Worm (Caenorhabditis elegans) whole organism, young adult: ENCODE measurements around the gene Y111B2A.12.

Experiments used
- B0336.3 ChIP-seq: fragments of 200-800 bp; sonication (Bioruptor generic); IDR thresholded peaks from 2 replicates; pipeline ENCODE4 v1.3.6; 2022; ENCODE audit warnings: missing genetic modification characterization, missing compliant biosample characterization
- C06A6.2 ChIP-seq: fragments of 200-800 bp; sonication (Bioruptor generic); conservative IDR thresholded peaks from 2 replicates; pipeline ENCODE4 v1.3.6; 2022; ENCODE audit warnings: missing genetic modification characterization, missing compliant biosample characterization
- D2030.7 ChIP-seq: fragments of 200-800 bp; sonication (Bioruptor generic); IDR thresholded peaks from 2 replicates; pipeline ENCODE4 v1.3.6; 2022; ENCODE audit warnings: missing genetic modification reagents, missing genetic modification characterization, missing compliant biosample characterization
- F22D6.2 ChIP-seq: sonication (generic microtip); optimal IDR thresholded peaks from 2 replicates; lab custom pipeline; 2016; ENCODE audit warnings: mild to moderate bottlenecking, missing genetic modification characterization, missing compliant biosample characterization
- F23B12.7 ChIP-seq: sonication (generic microtip); optimal IDR thresholded peaks from 2 replicates; lab custom pipeline; 2017; ENCODE audit warnings: missing genetic modification characterization, mild to moderate bottlenecking, missing compliant biosample characterization, antibody characterized with exemption, moderate library complexity; ENCODE audit not compliant: insufficient read depth
- F33H1.4 ChIP-seq: fragments of 200-800 bp; sonication (Bioruptor generic); IDR thresholded peaks from 2 replicates; pipeline ENCODE4 v1.3.6; 2022; ENCODE audit warnings: missing genetic modification reagents, missing genetic modification characterization, missing compliant biosample characterization
- K11D2.4 ChIP-seq: fragments of 200-800 bp; sonication (Bioruptor generic); IDR thresholded peaks from 2 replicates; pipeline ENCODE4 v1.3.6; 2022; ENCODE audit warnings: missing genetic modification reagents, missing genetic modification characterization, missing compliant biosample characterization
- K12H6.12 ChIP-seq: fragments of 200-800 bp; sonication (Bioruptor generic); optimal IDR thresholded peaks from 2 replicates; lab custom pipeline; 2018; ENCODE audit warnings: mild to moderate bottlenecking, missing genetic modification characterization, missing compliant biosample characterization
- T07F8.4 ChIP-seq: sonication (generic microtip); optimal IDR thresholded peaks from 2 replicates; lab custom pipeline; 2016; ENCODE audit warnings: mild to moderate bottlenecking, missing genetic modification characterization, moderate library complexity, missing compliant biosample characterization
- Y53F4B.3 ChIP-seq: fragments of 200-800 bp; sonication (Bioruptor generic); IDR thresholded peaks from 2 replicates; pipeline ENCODE4 v1.3.6; 2022; ENCODE audit warnings: missing genetic modification reagents, missing genetic modification characterization, missing compliant biosample characterization
- Y53G8AR.9 ChIP-seq: fragments of 200-800 bp; sonication (Bioruptor generic); conservative IDR thresholded peaks from 2 replicates; pipeline ENCODE4 v1.3.6; 2022; ENCODE audit warnings: missing genetic modification reagents, missing genetic modification characterization, missing compliant biosample characterization
- Y79H2A.3 ChIP-seq: fragments of 200-800 bp; sonication (Bioruptor generic); conservative IDR thresholded peaks from 2 replicates; pipeline ENCODE4 v1.3.6; 2022; ENCODE audit warnings: missing genetic modification reagents, missing genetic modification characterization, missing compliant biosample characterization
- Y95B8A.8 ChIP-seq: fragments of 200-800 bp; sonication (Bioruptor generic); IDR thresholded peaks from 2 replicates; pipeline ENCODE4 v1.3.6; 2022; ENCODE audit warnings: missing genetic modification reagents, missing genetic modification characterization, missing compliant biosample characterization
- akir-1 ChIP-seq: fragments of 200-800 bp; sonication (Bioruptor generic); optimal IDR thresholded peaks from 2 replicates; lab custom pipeline; 2018; ENCODE audit warnings: mild to moderate bottlenecking, missing genetic modification characterization, moderate library complexity, missing compliant biosample characterization
- aptf-2 ChIP-seq: fragments of 200-800 bp; sonication (Bioruptor generic); conservative IDR thresholded peaks from 2 replicates; pipeline ENCODE4 v1.3.6; 2022; ENCODE audit warnings: missing genetic modification reagents, missing genetic modification characterization, missing compliant biosample characterization
- athp-1 ChIP-seq: sonication (generic microtip); optimal IDR thresholded peaks from 2 replicates; lab custom pipeline; 2017; ENCODE audit warnings: mild to moderate bottlenecking, missing genetic modification characterization, missing compliant biosample characterization
- bed-1 ChIP-seq: fragments of 200-800 bp; sonication (Bioruptor generic); IDR thresholded peaks from 2 replicates; pipeline ENCODE4 v1.3.6; 2022; ENCODE audit warnings: missing genetic modification reagents, missing genetic modification characterization, missing compliant biosample characterization
- ccch-3 ChIP-seq: fragments of 200-800 bp; sonication (Bioruptor generic); optimal IDR thresholded peaks from 2 replicates; lab custom pipeline; 2018; ENCODE audit warnings: mild to moderate bottlenecking, missing genetic modification characterization, missing compliant biosample characterization
- cebp-2 ChIP-seq: fragments of 200-800 bp; sonication (Bioruptor generic); IDR thresholded peaks from 2 replicates; pipeline ENCODE4 v1.3.6; 2022; ENCODE audit warnings: missing genetic modification characterization, missing compliant biosample characterization
- ceh-58 ChIP-seq: fragments of 200-800 bp; sonication (Bioruptor generic); IDR thresholded peaks from 2 replicates; pipeline ENCODE4 v1.3.6; 2022; ENCODE audit warnings: missing genetic modification characterization, missing compliant biosample characterization
- ceh-91 ChIP-seq: fragments of 200-800 bp; sonication (Bioruptor generic); IDR thresholded peaks from 2 replicates; pipeline ENCODE4 v1.3.6; 2022; ENCODE audit warnings: missing genetic modification reagents, missing genetic modification characterization, missing compliant biosample characterization
- dox-1 ChIP-seq: fragments of 200-800 bp; sonication (Bioruptor generic); IDR thresholded peaks from 2 replicates; pipeline ENCODE4 v1.3.6; 2022; ENCODE audit warnings: missing genetic modification reagents, missing genetic modification characterization, missing compliant biosample characterization
- dpff-1 ChIP-seq: sonication (generic microtip); optimal IDR thresholded peaks from 2 replicates; lab custom pipeline; 2017; ENCODE audit warnings: mild to moderate bottlenecking, missing genetic modification characterization, missing compliant biosample characterization
- efl-1 ChIP-seq: fragments of 150-350 bp; optimal IDR thresholded peaks from 2 replicates; lab custom pipeline; 2014; ENCODE audit warnings: missing biosample characterization, missing genetic modification reagents, missing genetic modification characterization
- egl-18 ChIP-seq: fragments of 200-800 bp; sonication (Bioruptor generic); IDR thresholded peaks from 2 replicates; pipeline ENCODE4 v1.3.6; 2022; ENCODE audit warnings: missing genetic modification reagents, missing genetic modification characterization, missing compliant biosample characterization
- hmg-1.2 ChIP-seq: fragments of 200-800 bp; sonication (Bioruptor generic); IDR thresholded peaks from 2 replicates; pipeline ENCODE4 v1.3.6; 2022; ENCODE audit warnings: missing genetic modification reagents, missing genetic modification characterization, missing compliant biosample characterization
- hrde-1 ChIP-seq: sonication (generic microtip); optimal IDR thresholded peaks from 2 replicates; lab custom pipeline; 2016; ENCODE audit warnings: missing genetic modification characterization, mild to moderate bottlenecking, missing compliant biosample characterization, moderate library complexity, missing genotype, missing genetic modification reagents, borderline replicate concordance
- hsf-1 ChIP-seq: fragments of 200-800 bp; sonication (Bioruptor generic); IDR thresholded peaks from 2 replicates; pipeline ENCODE4 v1.3.6; 2022; ENCODE audit warnings: missing genetic modification reagents, missing genetic modification characterization, missing compliant biosample characterization
- lag-1 ChIP-seq: fragments of 200-800 bp; sonication (Bioruptor generic); IDR thresholded peaks from 2 replicates; pipeline ENCODE4 v1.3.6; 2022; ENCODE audit warnings: missing genetic modification reagents, missing genetic modification characterization, missing compliant biosample characterization
- lin-35 ChIP-seq, 3 experiments: fragments of 150-350 bp in 2 of 3; sonication (generic microtip) in 1 of 3; optimal IDR thresholded peaks; 2 replicates each; lab custom pipeline; 2014 to 2018; ENCODE audit warnings: missing biosample characterization in 3 of 3, missing genetic modification characterization in 3 of 3, missing genetic modification reagents in 3 of 3
- lin-40 ChIP-seq: sonication (generic microtip); optimal IDR thresholded peaks from 2 replicates; lab custom pipeline; 2016; ENCODE audit warnings: missing genetic modification characterization, mild to moderate bottlenecking, missing compliant biosample characterization, missing genotype, missing genetic modification reagents
- mxl-1 ChIP-seq: sonication (generic microtip); optimal IDR thresholded peaks from 2 replicates; lab custom pipeline; 2016; ENCODE audit warnings: missing genetic modification characterization, missing compliant biosample characterization
- nhr-179 ChIP-seq: sonication (generic microtip); optimal IDR thresholded peaks from 2 replicates; lab custom pipeline; 2016; ENCODE audit warnings: mild to moderate bottlenecking, missing genetic modification characterization, missing compliant biosample characterization
- nhr-27 ChIP-seq: fragments of 200-800 bp; sonication (Bioruptor generic); optimal IDR thresholded peaks from 2 replicates; lab custom pipeline; 2018; ENCODE audit warnings: mild to moderate bottlenecking, missing genetic modification characterization, moderate library complexity, missing compliant biosample characterization
- nhr-90 ChIP-seq: sonication (generic microtip); optimal IDR thresholded peaks from 2 replicates; lab custom pipeline; 2016; ENCODE audit warnings: missing genotype, mild to moderate bottlenecking, missing genetic modification characterization, missing compliant biosample characterization
- rpc-1 ChIP-seq, 2 experiments: fragments of 150-350 bp in 1 of 2; sonication (generic microtip) in 1 of 2; optimal IDR thresholded peaks; 2 replicates each; lab custom pipeline; 2014 to 2018; ENCODE audit warnings: missing biosample characterization in 1 of 2, missing genetic modification characterization in 1 of 2, missing genetic modification reagents in 1 of 2, missing genotype in 1 of 2
- sea-2 ChIP-seq: fragments of 200-800 bp; sonication (Bioruptor generic); IDR thresholded peaks from 2 replicates; pipeline ENCODE4 v1.3.6; 2022; ENCODE audit warnings: missing genetic modification characterization, missing compliant biosample characterization
- somi-1 ChIP-seq: fragments of 200-800 bp; sonication (Bioruptor generic); optimal IDR thresholded peaks from 2 replicates; lab custom pipeline; 2018; ENCODE audit warnings: mild to moderate bottlenecking, missing genetic modification characterization, missing compliant biosample characterization
- sptf-2 ChIP-seq: fragments of 200-800 bp; sonication (Bioruptor generic); optimal IDR thresholded peaks from 2 replicates; lab custom pipeline; 2018; ENCODE audit warnings: mild to moderate bottlenecking, missing genetic modification characterization, missing compliant biosample characterization
- tbp1 ChIP-seq: fragments of 200-800 bp; sonication (Bioruptor generic); optimal IDR thresholded peaks from 2 replicates; lab custom pipeline; 2018; ENCODE audit warnings: mild to moderate bottlenecking, missing genetic modification characterization, missing compliant biosample characterization
- ztf-22 ChIP-seq: fragments of 200-800 bp; sonication (Bioruptor generic); optimal IDR thresholded peaks from 2 replicates; lab custom pipeline; 2018; ENCODE audit warnings: mild to moderate bottlenecking, missing genetic modification characterization, moderate library complexity, missing compliant biosample characterization
- ztf-28 ChIP-seq: fragments of 200-800 bp; sonication (Bioruptor generic); IDR thresholded peaks from 2 replicates; pipeline ENCODE4 v1.3.6; 2022; ENCODE audit warnings: missing genetic modification reagents, missing genetic modification characterization, missing compliant biosample characterization

Gene Y111B2A.12

ce11 chrIII:12591923-12592322 is 17.2 kb upstream of the Y111B2A.12 start (continued):
- TF ChIP-seq ztf-22 (GFP tag; lab: Kevin White, UChicago), result no peak
- no peak for TF ChIP-seq F23B12.7 (tag; lab: Kevin White, UChicago)
- TF ChIP-seq nhr-179 (tag; lab: Kevin White, UChicago), result no peak
- no peak for TF ChIP-seq Y95B8A.8
- TF ChIP-seq, all 124 proteins: peak for 0

- TF ChIP-seq Y53G8AR.9 (GFP tag; lab: Robert Waterston, UW) (no peak), akir-1 (GFP tag; lab: Kevin White, UChicago) (no peak), bed-1 (GFP tag; lab: Robert Waterston, UW) (no peak), nhr-90 (no peak), sea-2 (GFP tag; lab: Robert Waterston, UW) (no peak), hmg-1.2 (0 out of 2 replicates have a peak, but pooled peaks have one; percentile 17), Y53F4B.3 (GFP tag; lab: Robert Waterston, UW) (no peak)
Measured at ce11 chrIII:12595640-12596039, 13.4 kb upstream of the Y111B2A.12 start.

- TF ChIP-seq akir-1 (GFP tag; lab: Kevin White, UChicago) (no peak), lin-40 (peak; percentile 61), lag-1 (GFP tag; lab: Robert Waterston, UW) (no peak), ceh-91 (GFP tag; lab: Robert Waterston, UW) (peak; percentile 40; the same call in 1 of the 2 replicates), F33H1.4 (GFP tag; lab: Robert Waterston, UW) (peak; percentile 43), somi-1 (GFP tag; lab: Kevin White, UChicago) (peak; percentile 21), ztf-28 (GFP tag; lab: Robert Waterston, UW) (0 out of 2 replicates have a peak, but pooled peaks have one; percentile 49), rpc-1 (optimal IDR thresholded peaks at IDR 0.05; lab: Kevin White, UChicago) (peak; percentile 7), rpc-1 (tag; optimal IDR thresholded peaks at IDR 0.05; lab: Kevin White, UChicago) (no peak), hrde-1 (no peak), ccch-3 (GFP tag; lab: Kevin White, UChicago) (no peak), C06A6.2 (GFP tag; lab: Robert Waterston, UW) (peak; percentile 50; the same call in 1 of the 2 replicates), cebp-2 (GFP tag; lab: Robert Waterston, UW) (no peak), Y53G8AR.9 (GFP tag; lab: Robert Waterston, UW) (peak; percentile 74), nhr-27 (tag; lab: Kevin White, UChicago) (peak; percentile 68), F22D6.2 (tag; lab: Kevin White, UChicago) (no peak), ceh-58 (peak; percentile 87; the same call in 1 of the 2 replicates), hmg-1.2 (peak; percentile 84), B0336.3 (peak; percentile 59), T07F8.4 (tag; lab: Kevin White, UChicago) (no peak), dpff-1 (tag; lab: Kevin White, UChicago) (peak; percentile 59), K12H6.12 (tag; lab: Kevin White, UChicago) (peak; percentile 66), Y79H2A.3 (0 out of 2 replicates have a peak, but pooled peaks have one; percentile 70), dox-1 (peak; percentile 61; the same call in 1 of the 2 replicates), efl-1 (GFP tag; lab: Kevin White, UChicago) (peak; percentile 31), K11D2.4 (GFP tag; lab: Robert Waterston, UW) (peak; percentile 35), egl-18 (GFP tag; lab: Robert Waterston, UW) (0 out of 2 replicates have a peak, but pooled peaks have one; percentile 59), lin-35 (GFP tag; optimal IDR thresholded peaks at IDR 0.05; lab: Kevin White, UChicago) (peak in 1 of 3 experiments; percentile 48), aptf-2 (no peak), mxl-1 (tag; lab: Kevin White, UChicago) (no peak), D2030.7 (GFP tag; lab: Robert Waterston, UW) (peak; percentile 38), hsf-1 (GFP tag; lab: Robert Waterston, UW) (peak; percentile 64; the same call in 1 of the 2 replicates), F23B12.7 (tag; lab: Kevin White, UChicago) (peak; percentile 41), sptf-2 (GFP tag; lab: Kevin White, UChicago) (no peak), tbp1 (GFP tag; lab: Kevin White, UChicago) (peak; percentile 54), athp-1 (peak; percentile 56)
Measured at ce11 chrIII:12598418-12599330, 10.4 kb upstream of the Y111B2A.12 start.
